Fruit fly (Drosophila melanogaster) whole organism: ENCODE data around the gene CG9500.

Source experiments
- Dll ChIP-seq: fragments of >200 bp; optimal IDR thresholded peaks from 2 replicates; lab custom pipeline; 2017
- EcR ChIP-seq, 2 experiments: fragments of >200 bp; optimal IDR thresholded peaks; 2 replicates each; lab custom pipeline; 2017; ENCODE audit warnings: missing biosample characterization in 2 of 2, missing genetic modification characterization in 2 of 2, missing genetic modification reagents in 2 of 2
- pan ChIP-seq: fragments of >200 bp; optimal IDR thresholded peaks from 2 replicates; lab custom pipeline; 2017

- TF ChIP-seq EcR (GFP tag; optimal IDR thresholded peaks at IDR 0.05; lab: Kevin White, UChicago), result no peak
- TF ChIP-seq pan, result no peak
- TF ChIP-seq Dll (lab: Kevin White, UChicago), result no peak
Measured at dm6 chr2L:6323536-6324385, 34.4 kb downstream of the CG9500 start, which contains the start of gene PDZ-GEF.
